Worm (Caenorhabditis elegans) whole organism, early embryonic: ENCODE measurements around the gene clec-124.
"Not testable (repeated sequence)": the region's sequence is repeated elsewhere in the genome, so short reads cannot be mapped to it uniquely, and the experiment has no call there.

Source experiments
- B0310.2 ChIP-seq: sonication (generic microtip); optimal IDR thresholded peaks from 2 replicates; lab custom pipeline; 2016; ENCODE audit warnings: mild to moderate bottlenecking, missing genetic modification characterization, missing compliant biosample characterization
- F13C5.2 ChIP-seq: sonication (generic microtip); optimal IDR thresholded peaks from 2 replicates; lab custom pipeline; 2017; ENCODE audit warnings: mild to moderate bottlenecking, missing genetic modification characterization, inconsistent platforms, missing compliant biosample characterization
- aly-1 ChIP-seq: sonication (generic microtip); optimal IDR thresholded peaks from 2 replicates; lab custom pipeline; 2016; ENCODE audit warnings: missing genetic modification characterization, missing compliant biosample characterization
- ama-1 ChIP-seq: fragments of 150-350 bp; optimal IDR thresholded peaks from 2 replicates; lab custom pipeline; 2014
- ceh-13 ChIP-seq: fragments of 200-800 bp; sonication (Bioruptor generic); optimal IDR thresholded peaks from 2 replicates; lab custom pipeline; 2018; ENCODE audit warnings: mild to moderate bottlenecking, missing genetic modification characterization, missing compliant biosample characterization
- ceh-36 ChIP-seq: sonication (generic microtip); optimal IDR thresholded peaks from 2 replicates; lab custom pipeline; 2016; ENCODE audit warnings: missing genetic modification characterization, inconsistent platforms, missing compliant biosample characterization
- ets-7 ChIP-seq: sonication (generic microtip); optimal IDR thresholded peaks from 2 replicates; lab custom pipeline; 2016; ENCODE audit warnings: missing genotype, missing genetic modification characterization, missing compliant biosample characterization
- flt-1 ChIP-seq: fragments of 200-800 bp; sonication (Bioruptor generic); IDR thresholded peaks from 2 replicates; pipeline ENCODE4 v1.3.6; 2022; ENCODE audit warnings: missing genetic modification characterization, missing compliant biosample characterization
- hmbx-1 ChIP-seq: sonication (generic microtip); optimal IDR thresholded peaks from 2 replicates; lab custom pipeline; 2016; ENCODE audit warnings: mild to moderate bottlenecking, missing genetic modification characterization, missing compliant biosample characterization
- hmg-4 ChIP-seq: fragments of 200-800 bp; sonication (Bioruptor generic); optimal IDR thresholded peaks from 2 replicates; lab custom pipeline; 2018; ENCODE audit warnings: mild to moderate bottlenecking, missing genetic modification characterization, missing compliant biosample characterization
- hnd-1 ChIP-seq: sonication (generic microtip); optimal IDR thresholded peaks from 2 replicates; lab custom pipeline; 2016; ENCODE audit warnings: missing genetic modification characterization, missing compliant biosample characterization
- pes-1 ChIP-seq: fragments of 200-800 bp; sonication (Bioruptor generic); IDR thresholded peaks from 2 replicates; pipeline ENCODE4 v1.3.6; 2022; ENCODE audit warnings: missing genetic modification reagents, missing genetic modification characterization, missing compliant biosample characterization
- scrt-1 ChIP-seq: fragments of 200-800 bp; sonication (Bioruptor generic); IDR thresholded peaks from 2 replicates; pipeline ENCODE4 v1.3.6; 2022; ENCODE audit warnings: missing genetic modification characterization, missing compliant biosample characterization
- sea-1 ChIP-seq: fragments of 200-800 bp; sonication (Bioruptor generic); conservative IDR thresholded peaks from 2 replicates; pipeline ENCODE4 v1.3.6; 2022; ENCODE audit warnings: missing genetic modification characterization, missing compliant biosample characterization
- tbx-11 ChIP-seq: fragments of 200-800 bp; sonication (Bioruptor generic); IDR thresholded peaks from 2 replicates; pipeline ENCODE4 v1.3.6; 2022; ENCODE audit warnings: missing genetic modification characterization, missing compliant biosample characterization
- tbx-37 ChIP-seq: fragments of 200-800 bp; sonication (Bioruptor generic); conservative IDR thresholded peaks from 2 replicates; pipeline ENCODE4 v1.3.6; 2022; ENCODE audit warnings: missing genetic modification reagents, missing genetic modification characterization, missing compliant biosample characterization
- tra-4 ChIP-seq: sonication (generic microtip); optimal IDR thresholded peaks from 2 replicates; lab custom pipeline; 2017; ENCODE audit warnings: missing genetic modification characterization, missing compliant biosample characterization

The clec-124 gene

ce11 chrII:3249406-3249805, at the start of gene clec-124:
TSS of gene clec-124 (plus strand) at chrII:3249706.
- TF ChIP-seq scrt-1 (GFP tag; lab: Robert Waterston, UW) (no peak), tbx-37 (GFP tag; lab: Robert Waterston, UW) (no peak), flt-1 (GFP tag; lab: Robert Waterston, UW) (no peak), aly-1 (tag; lab: Kevin White, UChicago) (no peak), ama-1 (lab: Kevin White, UChicago) (no peak), sea-1 (GFP tag; lab: Robert Waterston, UW) (no peak), B0310.2 (tag; lab: Kevin White, UChicago) (no peak), tra-4 (no peak), ets-7 (tag; lab: Kevin White, UChicago) (no peak), pes-1 (GFP tag; lab: Robert Waterston, UW) (no peak), hmbx-1 (tag; lab: Kevin White, UChicago) (no peak), ceh-36 (tag; lab: Kevin White, UChicago) (no peak)

ce11 chrII:3201242-3201641, 48.3 kb upstream of the clec-124 start, which contains the start of gene sri-48:
TSS of gene sri-48 (minus strand) at chrII:3201342.
- TF ChIP-seq sea-1 (GFP tag; lab: Robert Waterston, UW); tra-4; tbx-11 (GFP tag; lab: Robert Waterston, UW): not testable (repeated sequence)

ce11 chrII:3202519-3202918, 47.0 kb upstream of the clec-124 start, which contains the start of gene sri-53:
TSS of gene sri-53 (minus strand) at chrII:3202619.
- no peak for TF ChIP-seq B0310.2 (tag; lab: Kevin White, UChicago)
- TF ChIP-seq hnd-1: no peak
- TF ChIP-seq scrt-1 (GFP tag; lab: Robert Waterston, UW): no peak
- no peak for TF ChIP-seq ceh-36 (tag; lab: Kevin White, UChicago)
- TF ChIP-seq aly-1 (tag; lab: Kevin White, UChicago): no peak
- TF ChIP-seq sea-1 (GFP tag; lab: Robert Waterston, UW): no peak
- TF ChIP-seq F13C5.2: no peak
- no peak for TF ChIP-seq flt-1 (GFP tag; lab: Robert Waterston, UW)
- no peak for TF ChIP-seq hmbx-1 (tag; lab: Kevin White, UChicago)
- no peak for TF ChIP-seq pes-1 (GFP tag; lab: Robert Waterston, UW)
- no peak for TF ChIP-seq tra-4
- TF ChIP-seq tbx-37 (GFP tag; lab: Robert Waterston, UW): no peak
- TF ChIP-seq ama-1 (lab: Kevin White, UChicago): no peak
- no peak for TF ChIP-seq ets-7 (tag; lab: Kevin White, UChicago)
- TF ChIP-seq ceh-13 (GFP tag; lab: Kevin White, UChicago): no peak
- no peak for TF ChIP-seq hmg-4
- no peak for TF ChIP-seq tbx-11 (GFP tag; lab: Robert Waterston, UW)

DNA sequence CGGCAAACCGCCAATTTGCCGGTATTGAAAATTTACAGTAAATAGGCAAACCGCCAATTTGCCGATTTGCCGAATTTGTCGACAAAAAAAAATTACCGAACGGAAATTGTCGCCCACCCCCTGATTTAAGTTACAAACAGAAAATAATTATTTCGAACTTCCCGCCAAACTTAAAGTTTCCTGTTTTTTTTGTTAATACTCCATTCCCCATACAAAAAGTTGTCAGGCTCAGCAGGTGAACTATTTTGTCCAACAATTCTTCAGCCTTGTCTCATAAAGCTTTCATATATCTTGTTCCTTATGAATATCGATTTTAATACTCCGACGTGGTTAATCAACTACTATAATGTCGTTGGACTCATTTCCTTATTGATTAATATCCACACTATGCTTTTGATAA, 46.1 kb upstream of the clec-124 start, which contains the start of gene sri-50:
Gene sri-50, plus strand, starts transcription at position 301 of the 400 bp plus-strand sequence.
- TF ChIP-seq ceh-13 (GFP tag; lab: Kevin White, UChicago) (no peak), ceh-36 (tag; lab: Kevin White, UChicago) (no peak), aly-1 (tag; lab: Kevin White, UChicago) (no peak), ama-1 (lab: Kevin White, UChicago) (no peak), hmbx-1 (tag; lab: Kevin White, UChicago) (no peak), hnd-1 (no peak), flt-1 (GFP tag; lab: Robert Waterston, UW) (no peak), hmg-4 (no peak), sea-1 (GFP tag; lab: Robert Waterston, UW) (no peak), B0310.2 (tag; lab: Kevin White, UChicago) (no peak), ets-7 (tag; lab: Kevin White, UChicago) (no peak), tbx-11 (GFP tag; lab: Robert Waterston, UW) (no peak)

ce11 chrII:3206423-3206989, 43.0 kb upstream of the clec-124 start, which contains the start of the genes ZC239.20 and ZC239.21:
TSS of gene ZC239.20 (minus strand) at chrII:3206523.
TSS of gene ZC239.21 (plus strand) at chrII:3206939.
- no peak for TF ChIP-seq tra-4
- no peak for TF ChIP-seq flt-1 (GFP tag; lab: Robert Waterston, UW)
- TF ChIP-seq tbx-37 (GFP tag; lab: Robert Waterston, UW): no peak
- no peak for TF ChIP-seq F13C5.2
- no peak for TF ChIP-seq ceh-36 (tag; lab: Kevin White, UChicago)
- no peak for TF ChIP-seq hnd-1
- no peak for TF ChIP-seq B0310.2 (tag; lab: Kevin White, UChicago)

DNA sequence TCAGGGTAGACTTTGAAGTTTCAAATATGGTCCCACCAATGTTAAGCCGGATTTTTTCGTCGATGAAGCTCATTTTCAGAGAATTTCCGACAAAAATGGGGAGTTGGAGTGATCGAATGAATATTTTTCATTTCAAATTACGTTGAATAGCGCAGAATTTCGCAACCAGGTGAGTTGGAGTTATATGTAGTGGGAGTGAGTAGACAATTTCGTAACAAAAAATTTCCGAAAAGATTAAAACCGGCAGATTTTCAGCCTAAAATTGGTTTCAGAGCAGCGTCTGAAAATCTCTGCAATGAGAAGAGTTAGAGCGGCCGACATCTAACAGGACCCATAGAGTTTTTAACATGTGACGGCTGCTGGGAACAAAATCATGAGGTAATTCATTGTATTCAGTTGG, 40.8 kb upstream of the clec-124 start, which contains the start of gene sdz-35:
Gene sdz-35, minus strand, starts transcription at position 101 of the 400 bp plus-strand sequence.
- no peak for TF ChIP-seq F13C5.2
- no peak for TF ChIP-seq hmbx-1 (tag; lab: Kevin White, UChicago)
- no peak for TF ChIP-seq scrt-1 (GFP tag; lab: Robert Waterston, UW)
- TF ChIP-seq tbx-37 (GFP tag; lab: Robert Waterston, UW): no peak
- TF ChIP-seq hnd-1: no peak
- no peak for TF ChIP-seq ets-7 (tag; lab: Kevin White, UChicago)
- TF ChIP-seq pes-1 (GFP tag; lab: Robert Waterston, UW): no peak
- TF ChIP-seq ceh-36 (tag; lab: Kevin White, UChicago): no peak
- no peak for TF ChIP-seq ama-1 (lab: Kevin White, UChicago)
- TF ChIP-seq tbx-11 (GFP tag; lab: Robert Waterston, UW): no peak
- no peak for TF ChIP-seq hmg-4
- no peak for TF ChIP-seq tra-4
- no peak for TF ChIP-seq ceh-13 (GFP tag; lab: Kevin White, UChicago)
- TF ChIP-seq flt-1 (GFP tag; lab: Robert Waterston, UW): no peak
- TF ChIP-seq sea-1 (GFP tag; lab: Robert Waterston, UW): no peak
- TF ChIP-seq B0310.2 (tag; lab: Kevin White, UChicago): no peak
- TF ChIP-seq aly-1 (tag; lab: Kevin White, UChicago): no peak

DNA sequence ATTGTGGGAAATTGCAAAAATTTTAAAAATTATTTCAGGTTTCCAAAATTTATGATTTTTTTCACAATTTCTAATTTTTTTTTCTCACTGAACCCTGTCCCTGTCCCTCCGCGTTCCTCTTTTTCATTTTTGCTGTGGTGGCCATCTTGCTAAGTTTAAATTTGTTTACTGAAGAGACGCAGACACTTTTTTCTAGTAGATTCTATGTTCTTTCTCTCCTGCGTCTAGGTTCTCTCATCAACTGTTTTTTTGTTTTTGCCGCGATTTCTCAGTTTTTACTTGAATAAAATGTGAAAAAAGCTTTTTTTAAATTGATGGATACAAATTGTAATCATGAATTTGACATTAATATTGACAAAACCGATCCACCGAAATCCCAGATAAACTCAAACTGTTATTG, 40.3 kb upstream of the clec-124 start, which contains the start of gene ZC239.6:
Gene ZC239.6, plus strand, starts transcription at position 381 of the 400 bp plus-strand sequence.
- TF ChIP-seq hmbx-1 (tag; lab: Kevin White, UChicago) (no peak), flt-1 (GFP tag; lab: Robert Waterston, UW) (no peak), hnd-1 (no peak), sea-1 (GFP tag; lab: Robert Waterston, UW) (no peak), ets-7 (tag; lab: Kevin White, UChicago) (no peak), F13C5.2 (no peak), ceh-13 (GFP tag; lab: Kevin White, UChicago) (no peak), tbx-37 (GFP tag; lab: Robert Waterston, UW) (no peak), ama-1 (lab: Kevin White, UChicago) (no peak), tbx-11 (GFP tag; lab: Robert Waterston, UW) (no peak), ceh-36 (tag; lab: Kevin White, UChicago) (no peak), tra-4 (no peak), pes-1 (GFP tag; lab: Robert Waterston, UW) (no peak), scrt-1 (GFP tag; lab: Robert Waterston, UW) (no peak), hmg-4 (no peak), aly-1 (tag; lab: Kevin White, UChicago) (no peak), B0310.2 (tag; lab: Kevin White, UChicago) (no peak)
